In genomic region chr3R:9563240-9563992, dm6 we compare ENCODE assay signal across 1 fruit fly cellular context.
A peak's percentile ranks its signal among the peaks of the same experiment; 100 is the strongest.
TF ChIP-seq lines count a peak whose summit lies in the region.

TSS of gene CG9393 (minus strand) at chr3R:9563673.
TSS of gene Vps45 (plus strand) at chr3R:9563924.

TF ChIP-seq in whole organism, embryonic, 481 proteins besides CTCF, POLR2A, EP300 and RAD21 (continued from another document and continues in another):
- TF ChIP-seq Deaf1 (tag; optimal IDR thresholded peaks at IDR 0.05; lab: Kevin White, UChicago): no peak
- TF ChIP-seq CG1832 (GFP tag; optimal IDR thresholded peaks at IDR 0.05; lab: Kevin White, UChicago): no peak
- no peak for TF ChIP-seq CG3726 (GFP tag; IDR thresholded peaks at IDR 0.05; lab: Robert Waterston, UW)
- peak; percentile 38 to 57 for TF ChIP-seq chif (GFP tag; optimal IDR thresholded peaks at IDR 0.05; lab: Kevin White, UChicago)
- TF ChIP-seq CHES-1-like (GFP tag; optimal IDR thresholded peaks at IDR 0.05; lab: Kevin White, UChicago): peak; percentile 54
- no peak for TF ChIP-seq CG10431 (GFP tag; optimal IDR thresholded peaks at IDR 0.05; lab: Kevin White, UChicago)
- TF ChIP-seq rib (GFP tag; IDR thresholded peaks at IDR 0.05; lab: Robert Waterston, UW): peak; percentile 73
- peak; percentile 31 for TF ChIP-seq Six4 (GFP tag; optimal IDR thresholded peaks at IDR 0.05; lab: Kevin White, UChicago)
- no peak for TF ChIP-seq gsb (GFP tag; IDR thresholded peaks at IDR 0.05; lab: Robert Waterston, UW)
- TF ChIP-seq Drgx (GFP tag; IDR thresholded peaks at IDR 0.05; lab: Robert Waterston, UW): no peak
- TF ChIP-seq sug (tag; optimal IDR thresholded peaks at IDR 0.05; lab: Kevin White, UChicago): peak; percentile 83
- TF ChIP-seq CG14710 (tag; optimal IDR thresholded peaks at IDR 0.05; lab: Kevin White, UChicago): peak; percentile 81
- no peak for TF ChIP-seq lab (GFP tag; optimal IDR thresholded peaks at IDR 0.05; lab: Kevin White, UChicago)
- TF ChIP-seq CG7745 (tag; optimal IDR thresholded peaks at IDR 0.05; lab: Kevin White, UChicago): no peak
- TF ChIP-seq Sry-β (GFP tag; optimal IDR thresholded peaks at IDR 0.05; lab: Kevin White, UChicago): peak; percentile 96
- peak; percentile 77 for TF ChIP-seq Ets97D (GFP tag; optimal IDR thresholded peaks at IDR 0.05; lab: Kevin White, UChicago)
- peak; percentile 90 for TF ChIP-seq Opbp (GFP tag; IDR thresholded peaks at IDR 0.05; lab: Robert Waterston, UW; ENCODE audit: partially characterized antibody)
- TF ChIP-seq CG10209 (GFP tag; optimal IDR thresholded peaks at IDR 0.05; lab: Kevin White, UChicago): peak; percentile 24
- peak; percentile 16 for TF ChIP-seq CG4328 (GFP tag; optimal IDR thresholded peaks at IDR 0.05; lab: Kevin White, UChicago)
- TF ChIP-seq CG34376 (GFP tag; optimal IDR thresholded peaks at IDR 0.05; lab: Kevin White, UChicago): peak; percentile 72
- peak; percentile 47 for TF ChIP-seq CG32532 (GFP tag; IDR thresholded peaks at IDR 0.05; lab: Robert Waterston, UW)
- TF ChIP-seq Atf3 (GFP tag; optimal IDR thresholded peaks at IDR 0.05; lab: Kevin White, UChicago): peak; percentile 42
- TF ChIP-seq phol (tag; optimal IDR thresholded peaks at IDR 0.05; lab: Kevin White, UChicago): peak; percentile 76
- TF ChIP-seq CG8089 (GFP tag; optimal IDR thresholded peaks at IDR 0.05; lab: Kevin White, UChicago): peak; percentile 46
- TF ChIP-seq CG10654 (GFP tag; optimal IDR thresholded peaks at IDR 0.05; lab: Kevin White, UChicago): peak; percentile 59
- TF ChIP-seq MESR4 (GFP tag; optimal IDR thresholded peaks at IDR 0.05; lab: Kevin White, UChicago): peak; percentile 34
- TF ChIP-seq vnd (GFP tag; IDR thresholded peaks at IDR 0.05; lab: Robert Waterston, UW; ENCODE audit: partially characterized antibody): peak; percentile 95
- peak; percentile 94 for TF ChIP-seq HLH4C (GFP tag; IDR thresholded peaks at IDR 0.05; lab: Robert Waterston, UW; ENCODE audit: partially characterized antibody)
- no peak for TF ChIP-seq CG8281 (tag; optimal IDR thresholded peaks at IDR 0.05; lab: Kevin White, UChicago)
- TF ChIP-seq CG7963 (GFP tag; IDR thresholded peaks at IDR 0.05; lab: Robert Waterston, UW; ENCODE audit: partially characterized antibody): peak; percentile 87
- TF ChIP-seq CG6854 (GFP tag; optimal IDR thresholded peaks at IDR 0.05; lab: Kevin White, UChicago): no peak
- no peak for TF ChIP-seq CG31441 (GFP tag; IDR thresholded peaks at IDR 0.05; lab: Robert Waterston, UW)
- TF ChIP-seq tll (GFP tag; optimal IDR thresholded peaks at IDR 0.05; lab: Kevin White, UChicago): peak in 1 of 2 experiments; percentile 78
- peak; percentile 17 for TF ChIP-seq Nf-YB (GFP tag; optimal IDR thresholded peaks at IDR 0.05; lab: Kevin White, UChicago)
- TF ChIP-seq CG2889 (GFP tag; IDR thresholded peaks at IDR 0.05; lab: Robert Waterston, UW): 0 out of 3 replicates have a peak, but pooled peaks have one; percentile 4
- peak; percentile 77 for TF ChIP-seq dpn (GFP tag; optimal IDR thresholded peaks at IDR 0.05; lab: Kevin White, UChicago)
- TF ChIP-seq Vsx1 (GFP tag; optimal IDR thresholded peaks at IDR 0.05; lab: Kevin White, UChicago): no peak
- TF ChIP-seq Ada2b (GFP tag; IDR thresholded peaks at IDR 0.05; lab: Robert Waterston, UW): peak; percentile 15; the same call in 1 of the 2 replicates
- TF ChIP-seq maf-S (GFP tag; optimal IDR thresholded peaks at IDR 0.05; lab: Kevin White, UChicago): peak; percentile 59
- TF ChIP-seq CG30403 (GFP tag; optimal IDR thresholded peaks at IDR 0.05; lab: Kevin White, UChicago): peak; percentile 77
- TF ChIP-seq CG8359 (GFP tag; optimal IDR thresholded peaks at IDR 0.05; lab: Kevin White, UChicago; ENCODE audit: borderline replicate concordance): no peak
- peak; percentile 76 for TF ChIP-seq slbo (GFP tag; IDR thresholded peaks at IDR 0.05; lab: Robert Waterston, UW)
- peak; percentile 84 for TF ChIP-seq lilli (GFP tag; optimal IDR thresholded peaks at IDR 0.05; lab: Kevin White, UChicago)
- TF ChIP-seq oc (tag; optimal IDR thresholded peaks at IDR 0.05; lab: Kevin White, UChicago): no peak
- no peak for TF ChIP-seq Mrtf (GFP tag; IDR thresholded peaks at IDR 0.05; lab: Robert Waterston, UW)
- TF ChIP-seq eve (GFP tag; optimal IDR thresholded peaks at IDR 0.05; lab: Kevin White, UChicago): no peak
- no peak for TF ChIP-seq h (optimal IDR thresholded peaks at IDR 0.05; lab: Kevin White, UChicago)
- TF ChIP-seq twi (tag; optimal IDR thresholded peaks at IDR 0.05; lab: Kevin White, UChicago): peak; percentile 67
- TF ChIP-seq CG6813 (GFP tag; optimal IDR thresholded peaks at IDR 0.05; lab: Kevin White, UChicago): no peak
- TF ChIP-seq hbn (GFP tag; IDR thresholded peaks at IDR 0.05; lab: Robert Waterston, UW; ENCODE audit: partially characterized antibody): peak; percentile 92
- peak; percentile 67 for TF ChIP-seq CG9727 (GFP tag; optimal IDR thresholded peaks at IDR 0.05; lab: Kevin White, UChicago)
- peak; percentile 90 for TF ChIP-seq Doc3 (GFP tag; IDR thresholded peaks at IDR 0.05; lab: Robert Waterston, UW; ENCODE audit: partially characterized antibody)
- TF ChIP-seq CG13894 (tag; optimal IDR thresholded peaks at IDR 0.05; lab: Kevin White, UChicago): no peak
- TF ChIP-seq fd3F (GFP tag; optimal IDR thresholded peaks at IDR 0.05; lab: Kevin White, UChicago): peak; percentile 48
- TF ChIP-seq row (GFP tag; IDR thresholded peaks at IDR 0.05; lab: Robert Waterston, UW): peak; percentile 89
- no peak for TF ChIP-seq ham (GFP tag; IDR thresholded peaks at IDR 0.05; lab: Robert Waterston, UW)
- TF ChIP-seq Mad (GFP tag; optimal IDR thresholded peaks at IDR 0.05; lab: Kevin White, UChicago): peak; percentile 72
- no peak for TF ChIP-seq CG1603 (tag; optimal IDR thresholded peaks at IDR 0.05; lab: Kevin White, UChicago)
- peak; percentile 78 for TF ChIP-seq trem (tag; optimal IDR thresholded peaks at IDR 0.05; lab: Kevin White, UChicago)
- TF ChIP-seq CG6272 (GFP tag; IDR thresholded peaks at IDR 0.05; lab: Robert Waterston, UW): peak; percentile 70; the same call in 1 of the 2 replicates
- TF ChIP-seq dmrt99B (tag; optimal IDR thresholded peaks at IDR 0.05; lab: Kevin White, UChicago): no peak
- TF ChIP-seq cwo (GFP tag; optimal IDR thresholded peaks at IDR 0.05; lab: Kevin White, UChicago): peak; percentile 8
- TF ChIP-seq Sin3A (optimal IDR thresholded peaks at IDR 0.05; lab: Kevin White, UChicago): peak; percentile 96
- no peak for TF ChIP-seq Doc2 (GFP tag; IDR thresholded peaks at IDR 0.05; lab: Robert Waterston, UW)
- TF ChIP-seq BtbVII (GFP tag; optimal IDR thresholded peaks at IDR 0.05; lab: Kevin White, UChicago): no peak
- TF ChIP-seq trh (GFP tag; optimal IDR thresholded peaks at IDR 0.05; lab: Kevin White, UChicago): peak; percentile 16
- peak; percentile 73 for TF ChIP-seq MBD-R2 (GFP tag; IDR thresholded peaks at IDR 0.05; lab: Robert Waterston, UW)
- TF ChIP-seq az2 (GFP tag; optimal IDR thresholded peaks at IDR 0.05; lab: Kevin White, UChicago): peak; percentile 48
- TF ChIP-seq CG12299 (tag; optimal IDR thresholded peaks at IDR 0.05; lab: Kevin White, UChicago): no peak
- peak; percentile 80 for TF ChIP-seq Dbx (GFP tag; IDR thresholded peaks at IDR 0.05; lab: Robert Waterston, UW)
- no peak for TF ChIP-seq ab (GFP tag; optimal IDR thresholded peaks at IDR 0.05; lab: Kevin White, UChicago)
- peak; percentile 70 for TF ChIP-seq tin (GFP tag; optimal IDR thresholded peaks at IDR 0.05; lab: Kevin White, UChicago)
- peak; percentile 92 for TF ChIP-seq bbx (GFP tag; IDR thresholded peaks at IDR 0.05; lab: Robert Waterston, UW; ENCODE audit: partially characterized antibody)
- peak; percentile 65 for TF ChIP-seq hkb (optimal IDR thresholded peaks at IDR 0.05; lab: Kevin White, UChicago)
- 0 out of 2 replicates have a peak, but pooled peaks have one; percentile 25 for TF ChIP-seq hkb (GFP tag; IDR thresholded peaks at IDR 0.05; lab: Robert Waterston, UW)
- TF ChIP-seq luna (GFP tag; optimal IDR thresholded peaks at IDR 0.05; lab: Kevin White, UChicago): peak; percentile 17
- peak; percentile 97 for TF ChIP-seq CG13287 (GFP tag; IDR thresholded peaks at IDR 0.05; lab: Robert Waterston, UW; ENCODE audit: partially characterized antibody)
- no peak for TF ChIP-seq corto (GFP tag; optimal IDR thresholded peaks at IDR 0.05; lab: Kevin White, UChicago)
- TF ChIP-seq gcm2 (GFP tag; optimal IDR thresholded peaks at IDR 0.05; lab: Kevin White, UChicago): no peak
- 0 out of 2 replicates have a peak, but pooled peaks have one; percentile 18 for TF ChIP-seq onecut (GFP tag; IDR thresholded peaks at IDR 0.05; lab: Robert Waterston, UW)
- TF ChIP-seq CG10462 (GFP tag; optimal IDR thresholded peaks at IDR 0.05; lab: Kevin White, UChicago): peak; percentile 37
- no peak for TF ChIP-seq CG7357 (GFP tag; IDR thresholded peaks at IDR 0.05; lab: Robert Waterston, UW)
- peak; percentile 52 for TF ChIP-seq vfl (GFP tag; optimal IDR thresholded peaks at IDR 0.05; lab: Kevin White, UChicago)
- no peak for TF ChIP-seq CG15011 (GFP tag; optimal IDR thresholded peaks at IDR 0.05; lab: Kevin White, UChicago)
- no peak for TF ChIP-seq Hr78 (GFP tag; optimal IDR thresholded peaks at IDR 0.05; lab: Kevin White, UChicago)
- no peak for TF ChIP-seq CG14050 (GFP tag; IDR thresholded peaks at IDR 0.05; lab: Robert Waterston, UW)
- TF ChIP-seq Hsf (GFP tag; optimal IDR thresholded peaks at IDR 0.05; lab: Kevin White, UChicago): peak; percentile 79
- no peak for TF ChIP-seq Meics (GFP tag; optimal IDR thresholded peaks at IDR 0.05; lab: Kevin White, UChicago)
- peak; percentile 91 for TF ChIP-seq CG14860 (GFP tag; IDR thresholded peaks at IDR 0.05; lab: Robert Waterston, UW; ENCODE audit: partially characterized antibody)
- TF ChIP-seq CG8924 (tag; optimal IDR thresholded peaks at IDR 0.05; lab: Kevin White, UChicago): peak; percentile 68
- peak; percentile 35; the same call in 1 of the 2 replicates for TF ChIP-seq NFAT (GFP tag; IDR thresholded peaks at IDR 0.05; lab: Robert Waterston, UW)
- no peak for TF ChIP-seq eyg (GFP tag; optimal IDR thresholded peaks at IDR 0.05; lab: Kevin White, UChicago)
- peak; percentile 64 for TF ChIP-seq CG15601 (tag; optimal IDR thresholded peaks at IDR 0.05; lab: Kevin White, UChicago)
- TF ChIP-seq Hr51 (GFP tag; optimal IDR thresholded peaks at IDR 0.05; lab: Kevin White, UChicago): peak in 1 of 2 experiments; percentile 78
- TF ChIP-seq CG10366 (GFP tag; IDR thresholded peaks at IDR 0.05; lab: Robert Waterston, UW): peak; percentile 52; the same call in 1 of the 2 replicates
- no peak for TF ChIP-seq Dip2 (GFP tag; IDR thresholded peaks at IDR 0.05; lab: Robert Waterston, UW)
- no peak for TF ChIP-seq CG8388 (GFP tag; optimal IDR thresholded peaks at IDR 0.05; lab: Kevin White, UChicago)
- TF ChIP-seq mld (GFP tag; IDR thresholded peaks at IDR 0.05; lab: Robert Waterston, UW; ENCODE audit: partially characterized antibody): peak; percentile 89
- peak; percentile 71 for TF ChIP-seq Xbp1 (GFP tag; optimal IDR thresholded peaks at IDR 0.05; lab: Kevin White, UChicago)
- TF ChIP-seq ash1 (GFP tag; optimal IDR thresholded peaks at IDR 0.05; lab: Kevin White, UChicago): no peak
- TF ChIP-seq pb (GFP tag; optimal IDR thresholded peaks at IDR 0.05; lab: Kevin White, UChicago): no peak
- TF ChIP-seq ttk (GFP tag; IDR thresholded peaks at IDR 0.05; lab: Robert Waterston, UW): 0 out of 2 replicates have a peak, but pooled peaks have one; percentile 7
- TF ChIP-seq inv (GFP tag; IDR thresholded peaks at IDR 0.05; lab: Robert Waterston, UW; ENCODE audit: partially characterized antibody): peak; percentile 93
- TF ChIP-seq B-H1 (GFP tag; IDR thresholded peaks at IDR 0.05; lab: Robert Waterston, UW): 0 out of 3 replicates have a peak, but pooled peaks have one; percentile 14
- TF ChIP-seq CG31224 (GFP tag; IDR thresholded peaks at IDR 0.05; lab: Robert Waterston, UW): no peak
- TF ChIP-seq sob (GFP tag; IDR thresholded peaks at IDR 0.05; lab: Robert Waterston, UW): peak; percentile 71; the same call in 1 of the 2 replicates
- peak; percentile 70 for TF ChIP-seq CG3847 (GFP tag; IDR thresholded peaks at IDR 0.05; lab: Robert Waterston, UW)
- peak; percentile 41 for TF ChIP-seq CG17359 (tag; optimal IDR thresholded peaks at IDR 0.05; lab: Kevin White, UChicago)
- TF ChIP-seq CG7987 (GFP tag; optimal IDR thresholded peaks at IDR 0.05; lab: Kevin White, UChicago): no peak
- TF ChIP-seq grau (tag; optimal IDR thresholded peaks at IDR 0.05; lab: Kevin White, UChicago): peak; percentile 66
- peak; percentile 55 for TF ChIP-seq PHDP (tag; optimal IDR thresholded peaks at IDR 0.05; lab: Kevin White, UChicago)
- TF ChIP-seq crol (GFP tag; IDR thresholded peaks at IDR 0.05; lab: Robert Waterston, UW): no peak
- TF ChIP-seq danr (GFP tag; IDR thresholded peaks at IDR 0.05; lab: Robert Waterston, UW): no peak
- TF ChIP-seq sd (tag; optimal IDR thresholded peaks at IDR 0.05; lab: Kevin White, UChicago): no peak
- peak; percentile 2 for TF ChIP-seq Mes4 (GFP tag; optimal IDR thresholded peaks at IDR 0.05; lab: Kevin White, UChicago)
- TF ChIP-seq Neu2 (GFP tag; optimal IDR thresholded peaks at IDR 0.05; lab: Kevin White, UChicago; ENCODE audit: borderline replicate concordance): peak; percentile 5
- no peak for TF ChIP-seq CG4707 (GFP tag; optimal IDR thresholded peaks at IDR 0.05; lab: Kevin White, UChicago)
- 0 out of 2 replicates have a peak, but pooled peaks have one; percentile 35 for TF ChIP-seq CG17328 (GFP tag; IDR thresholded peaks at IDR 0.05; lab: Robert Waterston, UW)
- TF ChIP-seq nmo (GFP tag; optimal IDR thresholded peaks at IDR 0.05; lab: Kevin White, UChicago): peak; percentile 86
- TF ChIP-seq pum (GFP tag; optimal IDR thresholded peaks at IDR 0.05; lab: Kevin White, UChicago): peak; percentile 60
- no peak for TF ChIP-seq CG13296 (GFP tag; optimal IDR thresholded peaks at IDR 0.05; lab: Kevin White, UChicago)
- TF ChIP-seq NfI (GFP tag; optimal IDR thresholded peaks at IDR 0.05; lab: Kevin White, UChicago): peak; percentile 58
- no peak for TF ChIP-seq CG12071 (GFP tag; optimal IDR thresholded peaks at IDR 0.05; lab: Kevin White, UChicago)
- peak; percentile 12 for TF ChIP-seq CG33213 (GFP tag; optimal IDR thresholded peaks at IDR 0.05; lab: Kevin White, UChicago)
- no peak for TF ChIP-seq CG17568 (GFP tag; optimal IDR thresholded peaks at IDR 0.05; lab: Kevin White, UChicago)
- no peak for TF ChIP-seq Sox102F (GFP tag; optimal IDR thresholded peaks at IDR 0.05; lab: Kevin White, UChicago)
- peak; percentile 45 for TF ChIP-seq CG10979 (tag; optimal IDR thresholded peaks at IDR 0.05; lab: Kevin White, UChicago)
- TF ChIP-seq insv (GFP tag; optimal IDR thresholded peaks at IDR 0.05; lab: Kevin White, UChicago): peak in 1 of 2 experiments; percentile 44
- TF ChIP-seq ken (GFP tag; IDR thresholded peaks at IDR 0.05; lab: Robert Waterston, UW): no peak; the same call in 2 of the 3 replicates
